Fruit fly (Drosophila melanogaster) S2 (cell line): ENCODE results near the gene krz.

Source experiments
- CG8478 ChIP-seq: fragments of >200 bp; optimal IDR thresholded peaks from 2 replicates; lab custom pipeline; 2018
- CTCF ChIP-seq, 2 experiments: fragments of >200 bp; optimal IDR thresholded peaks; 2 replicates each; lab custom pipeline; 2018

DNA sequence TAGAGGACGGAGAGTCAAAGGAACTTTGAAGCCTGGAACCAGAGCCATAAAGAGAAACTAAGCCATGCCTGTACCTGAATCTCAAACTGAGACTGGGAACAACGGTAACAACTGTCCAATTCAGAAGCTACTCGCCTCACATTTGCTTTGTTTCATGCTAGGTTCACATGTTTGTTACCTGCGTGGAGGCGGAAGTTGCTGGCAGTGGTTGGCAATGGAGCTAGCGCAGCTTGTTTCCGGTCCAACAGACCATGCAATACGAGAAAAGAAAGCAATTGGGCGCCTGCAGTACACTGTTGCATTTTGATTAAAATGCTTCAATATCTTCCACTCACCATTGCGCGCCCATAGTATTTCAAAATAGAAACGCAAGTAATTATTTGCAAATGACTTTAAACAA lies 8.0 kb downstream of the krz start:
- TF ChIP-seq CTCF (optimal IDR thresholded peaks at IDR 0.05; lab: Kevin White, UChicago): no peak
- TF ChIP-seq CG8478: no peak
